Worm (Caenorhabditis elegans) whole organism, L4/young adult: ENCODE data around the gene F15H10.10.

Source experiments
- W03F9.2 ChIP-seq: fragments of 150-350 bp; optimal IDR thresholded peaks from 2 replicates; lab custom pipeline; 2014; ENCODE audit warnings: missing biosample characterization, missing genetic modification characterization
- dao-5 ChIP-seq: sonication (generic microtip); optimal IDR thresholded peaks from 2 replicates; lab custom pipeline; 2016; ENCODE audit warnings: missing genotype, missing genetic modification characterization, moderate library complexity, missing compliant biosample characterization
- him-1 ChIP-seq: sonication (generic microtip); optimal IDR thresholded peaks from 2 replicates; lab custom pipeline; 2016; ENCODE audit warnings: missing genotype, missing genetic modification reagents, missing genetic modification characterization, missing compliant biosample characterization

DNA sequence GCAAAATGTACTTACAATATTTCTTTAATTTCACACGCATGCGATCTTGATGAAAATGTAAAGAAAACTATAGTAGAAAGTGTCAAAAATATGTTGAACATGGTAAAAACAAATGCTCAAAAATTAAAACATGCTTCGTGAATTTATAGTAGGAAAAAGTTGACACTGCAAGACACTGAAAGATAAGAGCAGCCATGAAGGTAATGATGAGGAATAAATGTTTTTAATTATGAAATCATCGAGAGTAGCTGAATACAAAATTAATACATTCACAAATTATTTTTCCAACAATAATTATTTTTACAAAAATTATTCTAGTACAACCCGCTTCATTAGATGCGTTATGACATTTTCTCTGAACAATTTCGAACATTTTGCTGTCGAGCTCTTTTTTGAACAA is at the start of gene F15H10.10:
- no peak for TF ChIP-seq him-1 (tag; lab: Kevin White, UChicago)
- TF ChIP-seq W03F9.2 (tag; lab: Kevin White, UChicago): no peak
- no peak for TF ChIP-seq dao-5 (tag; lab: Kevin White, UChicago)
